Worm (Caenorhabditis elegans) whole organism, midembryonic: ENCODE measurements around the gene acs-15.
"Not testable (repeated sequence)": the region's sequence is repeated elsewhere in the genome, so short reads cannot be mapped to it uniquely, and the experiment has no call there.

Experiments
- T22C8.4 ChIP-seq: fragments of 200-800 bp; sonication (Bioruptor generic); IDR thresholded peaks from 2 replicates; pipeline ENCODE4 v1.3.6; 2022; ENCODE audit warnings: missing genetic modification characterization, missing compliant biosample characterization
- cog-1 ChIP-seq: sonication (generic microtip); optimal IDR thresholded peaks from 2 replicates; lab custom pipeline; 2016; ENCODE audit warnings: missing genetic modification characterization, missing compliant biosample characterization
- flt-1 ChIP-seq: fragments of 200-800 bp; sonication (Bioruptor generic); IDR thresholded peaks from 2 replicates; pipeline ENCODE4 v1.3.6; 2022; ENCODE audit warnings: missing genetic modification characterization, missing compliant biosample characterization
- klf-2 ChIP-seq: fragments of 200-800 bp; sonication (Bioruptor generic); conservative IDR thresholded peaks from 2 replicates; pipeline ENCODE4 v1.3.6; 2022; ENCODE audit warnings: missing genetic modification reagents, missing genetic modification characterization, missing compliant biosample characterization
- med-1 ChIP-seq: sonication (generic microtip); optimal IDR thresholded peaks from 2 replicates; lab custom pipeline; 2017; ENCODE audit warnings: missing genetic modification characterization, mild to moderate bottlenecking, missing compliant biosample characterization, antibody characterized with exemption, missing genetic modification reagents; ENCODE audit not compliant: insufficient read depth
- ref-1 ChIP-seq: fragments of 200-800 bp; sonication (Bioruptor generic); conservative IDR thresholded peaks from 2 replicates; pipeline ENCODE4 v1.3.6; 2022; ENCODE audit warnings: missing genetic modification reagents, missing genetic modification characterization, missing compliant biosample characterization
- tab-1 ChIP-seq: fragments of 200-800 bp; sonication (Bioruptor generic); IDR thresholded peaks from 2 replicates; pipeline ENCODE4 v1.3.6; 2022; ENCODE audit warnings: missing genetic modification characterization, missing compliant biosample characterization
- ztf-23 ChIP-seq: fragments of 200-800 bp; sonication (Bioruptor generic); IDR thresholded peaks from 2 replicates; pipeline ENCODE4 v1.3.6; 2022; ENCODE audit warnings: missing genetic modification reagents, missing genetic modification characterization, missing compliant biosample characterization
- ztf-29 ChIP-seq: fragments of 200-800 bp; sonication (Bioruptor generic); IDR thresholded peaks from 2 replicates; pipeline ENCODE4 v1.3.6; 2022; ENCODE audit warnings: missing genetic modification reagents, missing genetic modification characterization, missing compliant biosample characterization

acs-15 gene

ce11 chrII:966962-967361, 34.1 kb downstream of the acs-15 start, which contains the start of gene fbxc-18:
fbxc-18 (minus strand) TSS chrII:967062.
- TF ChIP-seq ztf-29 (GFP tag; lab: Robert Waterston, UW); ref-1; klf-2 (GFP tag; lab: Robert Waterston, UW): not testable (repeated sequence)

- TF ChIP-seq cog-1; ztf-29 (GFP tag; lab: Robert Waterston, UW); klf-2 (GFP tag; lab: Robert Waterston, UW): not testable (repeated sequence)
Observed at ce11 chrII:968106-968505, 35.3 kb downstream of the acs-15 start, which contains the start of gene C32B5.6. C32B5.6 (plus strand) TSS chrII:968406.

- TF ChIP-seq T22C8.4 (GFP tag; lab: Robert Waterston, UW) (no peak), tab-1 (GFP tag; lab: Robert Waterston, UW) (no peak), med-1 (GFP tag; lab: Kevin White, UChicago) (no peak), cog-1 (no peak), ztf-29 (GFP tag; lab: Robert Waterston, UW) (no peak), ztf-23 (GFP tag; lab: Robert Waterston, UW) (no peak), flt-1 (GFP tag; lab: Robert Waterston, UW) (no peak), klf-2 (GFP tag; lab: Robert Waterston, UW) (no peak), ref-1 (no peak)
Observed at ce11 chrII:972850-973249, 40.0 kb downstream of the acs-15 start, which contains the start of gene C32B5.15. C32B5.15 (minus strand) TSS chrII:972950.

- TF ChIP-seq tab-1 (GFP tag; lab: Robert Waterston, UW) (no peak), cog-1 (no peak), ref-1 (no peak), ztf-23 (GFP tag; lab: Robert Waterston, UW) (no peak), ztf-29 (GFP tag; lab: Robert Waterston, UW) (no peak), med-1 (GFP tag; lab: Kevin White, UChicago) (no peak), flt-1 (GFP tag; lab: Robert Waterston, UW) (no peak), klf-2 (GFP tag; lab: Robert Waterston, UW) (no peak), T22C8.4 (GFP tag; lab: Robert Waterston, UW) (no peak)
Observed at ce11 chrII:973999-974398, 41.2 kb downstream of the acs-15 start, which contains the start of gene fbxc-14. fbxc-14 (plus strand) TSS chrII:974299.

ce11 chrII:979135-979534, 46.3 kb downstream of the acs-15 start, which contains the start of the genes fbxc-17 and fbxc-15:
fbxc-17 (minus strand) TSS chrII:979235.
fbxc-15 (plus strand) TSS chrII:979423.
- no peak for TF ChIP-seq tab-1 (GFP tag; lab: Robert Waterston, UW)
- no peak for TF ChIP-seq flt-1 (GFP tag; lab: Robert Waterston, UW)
- no peak for TF ChIP-seq ztf-29 (GFP tag; lab: Robert Waterston, UW)
- TF ChIP-seq klf-2 (GFP tag; lab: Robert Waterston, UW): no peak
- TF ChIP-seq med-1 (GFP tag; lab: Kevin White, UChicago): no peak
- TF ChIP-seq ref-1: no peak
- no peak for TF ChIP-seq ztf-23 (GFP tag; lab: Robert Waterston, UW)
- TF ChIP-seq cog-1: no peak
- TF ChIP-seq T22C8.4 (GFP tag; lab: Robert Waterston, UW): no peak

ce11 chrII:982842-983241, 50.0 kb downstream of the acs-15 start, which contains the start of gene srh-274:
srh-274 (plus strand) TSS chrII:983142.
- no peak for TF ChIP-seq med-1 (GFP tag; lab: Kevin White, UChicago)
- TF ChIP-seq ztf-29 (GFP tag; lab: Robert Waterston, UW): no peak
- TF ChIP-seq tab-1 (GFP tag; lab: Robert Waterston, UW): no peak
- TF ChIP-seq klf-2 (GFP tag; lab: Robert Waterston, UW): no peak
- TF ChIP-seq ztf-23 (GFP tag; lab: Robert Waterston, UW): no peak
- no peak for TF ChIP-seq ref-1
- TF ChIP-seq cog-1: no peak
- TF ChIP-seq flt-1 (GFP tag; lab: Robert Waterston, UW): no peak
- no peak for TF ChIP-seq T22C8.4 (GFP tag; lab: Robert Waterston, UW)

ce11 chrII:985703-986102, 52.9 kb downstream of the acs-15 start, which contains the start of gene fbxc-40:
fbxc-40 (plus strand) TSS chrII:986003.
- not testable (repeated sequence) for TF ChIP-seq cog-1; ref-1; klf-2 (GFP tag; lab: Robert Waterston, UW)
